Fruit fly (Drosophila melanogaster) whole organism, prepupa: ENCODE data around the gene Pex10.
A peak's percentile ranks its signal among the peaks of the same experiment; 100 is the strongest.

Experiments
- CG10631 ChIP-seq: fragments of 200-800 bp; sonication (Bioruptor generic); optimal IDR thresholded peaks from 2 replicates; lab custom pipeline; 2016; ENCODE audit warnings: missing biosample characterization, missing genetic modification characterization
- CG10669 ChIP-seq: fragments of 200-800 bp; sonication (Bioruptor generic); optimal IDR thresholded peaks from 3 replicates; lab custom pipeline; 2018; ENCODE audit warnings: missing biosample characterization, mild to moderate bottlenecking, missing genetic modification characterization, moderate library complexity
- CG11294 ChIP-seq: fragments of 200-800 bp; sonication (Bioruptor generic); IDR thresholded peaks from 2 replicates; pipeline ENCODE4 v1.3.6; 2022; ENCODE audit warnings: missing biosample characterization, missing genetic modification characterization
- CG11762 ChIP-seq: fragments of 200-800 bp; sonication (Bioruptor generic); optimal IDR thresholded peaks from 3 replicates; lab custom pipeline; 2016; ENCODE audit warnings: missing biosample characterization, missing genetic modification characterization; ENCODE audit not compliant: insufficient read depth
- CG15336 ChIP-seq: fragments of 200-800 bp; sonication (Bioruptor generic); IDR thresholded peaks from 2 replicates; pipeline ENCODE4 v1.3.6; 2022; ENCODE audit warnings: missing biosample characterization, missing genetic modification characterization
- CG16779 ChIP-seq: fragments of 200-800 bp; sonication (Bioruptor generic); optimal IDR thresholded peaks from 3 replicates; lab custom pipeline; 2017; ENCODE audit warnings: missing biosample characterization, mild to moderate bottlenecking, missing genetic modification characterization
- CG3032 ChIP-seq: fragments of 200-800 bp; optimal IDR thresholded peaks from 2 replicates; lab custom pipeline; 2019; ENCODE audit warnings: missing biosample characterization, mild to moderate bottlenecking, missing genetic modification characterization, moderate library complexity
- CG31627 ChIP-seq: fragments of 200-800 bp; sonication (Bioruptor generic); optimal IDR thresholded peaks from 3 replicates; lab custom pipeline; 2016; ENCODE audit warnings: missing biosample characterization, missing genetic modification characterization
- CG32006 ChIP-seq: fragments of 200-800 bp; sonication (Bioruptor generic); optimal IDR thresholded peaks from 3 replicates; lab custom pipeline; 2017; ENCODE audit warnings: missing biosample characterization, mild to moderate bottlenecking, missing genetic modification characterization
- CG34406 ChIP-seq: fragments of 200-800 bp; sonication (Bioruptor generic); optimal IDR thresholded peaks from 3 replicates; lab custom pipeline; 2016; ENCODE audit warnings: missing biosample characterization, missing genetic modification characterization
- CG3919 ChIP-seq: fragments of 200-800 bp; sonication (Bioruptor generic); optimal IDR thresholded peaks from 3 replicates; lab custom pipeline; 2016; ENCODE audit warnings: missing biosample characterization, missing genetic modification characterization
- CG6163 ChIP-seq: fragments of 200-800 bp; sonication (Bioruptor generic); IDR thresholded peaks from 3 replicates; pipeline ENCODE4 v1.3.6; 2022; ENCODE audit warnings: missing biosample characterization, missing genetic modification characterization
- CG6276 ChIP-seq: fragments of 200-800 bp; sonication (Bioruptor generic); optimal IDR thresholded peaks from 2 replicates; lab custom pipeline; 2017; ENCODE audit warnings: missing biosample characterization, mild to moderate bottlenecking, missing genetic modification characterization
- CG6808 ChIP-seq: fragments of 200-800 bp; sonication (Bioruptor generic); optimal IDR thresholded peaks from 3 replicates; lab custom pipeline; 2017; ENCODE audit warnings: missing biosample characterization, missing genetic modification characterization, mild to moderate bottlenecking, moderate library complexity, missing genetic modification reagents
- CG6854 ChIP-seq: fragments of 200-800 bp; sonication (Bioruptor generic); optimal IDR thresholded peaks from 2 replicates; lab custom pipeline; 2017; ENCODE audit warnings: missing biosample characterization, mild to moderate bottlenecking, missing genetic modification characterization
- CG7368 ChIP-seq: fragments of 200-800 bp; sonication (Bioruptor generic); optimal IDR thresholded peaks from 3 replicates; lab custom pipeline; 2016; ENCODE audit warnings: missing biosample characterization, missing genetic modification characterization
- CG8632 ChIP-seq: fragments of 200-800 bp; sonication (Bioruptor generic); optimal IDR thresholded peaks from 3 replicates; lab custom pipeline; 2016; ENCODE audit warnings: missing biosample characterization, missing genetic modification characterization
- CG9139 ChIP-seq: fragments of 200-800 bp; sonication (Bioruptor generic); optimal IDR thresholded peaks from 3 replicates; lab custom pipeline; 2017; ENCODE audit warnings: missing biosample characterization, mild to moderate bottlenecking, missing genetic modification characterization
- Eip75B ChIP-seq: fragments of 200-800 bp; sonication (Bioruptor generic); optimal IDR thresholded peaks from 3 replicates; lab custom pipeline; 2016; ENCODE audit warnings: missing biosample characterization, missing genetic modification characterization
- Eip78C ChIP-seq: fragments of 200-800 bp; sonication (Bioruptor generic); peaks from one replicate; lab custom pipeline; 2016; ENCODE audit warnings: missing biosample characterization, missing genetic modification characterization
- Eip93F ChIP-seq: fragments of 200-800 bp; sonication (Bioruptor generic); optimal IDR thresholded peaks from 2 replicates; lab custom pipeline; 2016; ENCODE audit warnings: missing biosample characterization, mild to moderate bottlenecking, missing genetic modification characterization
- Ets21C ChIP-seq: fragments of 200-800 bp; sonication (Bioruptor generic); optimal IDR thresholded peaks from 3 replicates; lab custom pipeline; 2016; ENCODE audit warnings: missing biosample characterization, missing genetic modification characterization
- Ets96B ChIP-seq: fragments of 200-800 bp; optimal IDR thresholded peaks from 2 replicates; lab custom pipeline; 2019; ENCODE audit warnings: missing biosample characterization, mild to moderate bottlenecking, missing genetic modification characterization, moderate library complexity
- Gug ChIP-seq: fragments of 200-800 bp; sonication (Bioruptor generic); IDR thresholded peaks from 2 replicates; pipeline ENCODE4 v1.3.6; 2022; ENCODE audit warnings: missing biosample characterization, missing genetic modification characterization
- Hr38 ChIP-seq: sonication (Bioruptor generic); optimal IDR thresholded peaks from 2 replicates; lab custom pipeline; 2016; ENCODE audit warnings: missing biosample characterization, missing genetic modification characterization
- Hr39 ChIP-seq: fragments of 200-800 bp; sonication (Bioruptor generic); optimal IDR thresholded peaks from 2 replicates; lab custom pipeline; 2016; ENCODE audit warnings: missing biosample characterization, missing genetic modification characterization
- Hr4 ChIP-seq: fragments of 200-800 bp; sonication (Bioruptor generic); optimal IDR thresholded peaks from 3 replicates; lab custom pipeline; 2016; ENCODE audit warnings: missing biosample characterization, missing genetic modification characterization
- Met ChIP-seq: fragments of 200-800 bp; sonication (Bioruptor generic); optimal IDR thresholded peaks from 3 replicates; lab custom pipeline; 2016; ENCODE audit warnings: missing biosample characterization, missing genetic modification characterization
- OdsH ChIP-seq: fragments of 200-800 bp; sonication (Bioruptor generic); optimal IDR thresholded peaks from 3 replicates; lab custom pipeline; 2016; ENCODE audit warnings: missing biosample characterization, missing genetic modification characterization
- Smox ChIP-seq: fragments of 200-800 bp; sonication (Bioruptor generic); optimal IDR thresholded peaks from 3 replicates; lab custom pipeline; 2016; ENCODE audit warnings: missing biosample characterization, missing genetic modification characterization
- Sox102F ChIP-seq: fragments of 200-800 bp; sonication (Bioruptor generic); optimal IDR thresholded peaks from 2 replicates; lab custom pipeline; 2016; ENCODE audit warnings: missing biosample characterization, mild to moderate bottlenecking, missing genetic modification characterization
- Sox14 ChIP-seq: fragments of 200-800 bp; sonication (Bioruptor generic); optimal IDR thresholded peaks from 3 replicates; lab custom pipeline; 2016; ENCODE audit warnings: missing biosample characterization, missing genetic modification characterization
- Sox15 ChIP-seq: fragments of 200-800 bp; sonication (Bioruptor generic); optimal IDR thresholded peaks from 3 replicates; lab custom pipeline; 2016; ENCODE audit warnings: missing biosample characterization, missing genetic modification characterization
- acj6 ChIP-seq: fragments of 200-800 bp; sonication (Bioruptor generic); optimal IDR thresholded peaks from 3 replicates; lab custom pipeline; 2016; ENCODE audit warnings: missing biosample characterization, missing genetic modification characterization
- cyc ChIP-seq: fragments of 200-800 bp; sonication (Bioruptor generic); optimal IDR thresholded peaks from 3 replicates; lab custom pipeline; 2016; ENCODE audit warnings: missing biosample characterization, missing genetic modification characterization
- dac ChIP-seq: fragments of 200-800 bp; sonication (Bioruptor generic); optimal IDR thresholded peaks from 2 replicates; lab custom pipeline; 2017; ENCODE audit warnings: missing biosample characterization, mild to moderate bottlenecking, missing genetic modification characterization
- eg ChIP-seq: fragments of 200-800 bp; sonication (Bioruptor generic); IDR thresholded peaks from 3 replicates; pipeline ENCODE4 v1.3.6; 2022; ENCODE audit warnings: missing biosample characterization, missing genetic modification characterization
- esn ChIP-seq: fragments of 200-800 bp; sonication (Bioruptor generic); optimal IDR thresholded peaks from 2 replicates; lab custom pipeline; 2016; ENCODE audit warnings: missing biosample characterization, mild to moderate bottlenecking, missing genetic modification characterization, moderate library complexity
- fd85E ChIP-seq: fragments of 200-800 bp; sonication (Bioruptor generic); optimal IDR thresholded peaks from 3 replicates; lab custom pipeline; 2016; ENCODE audit warnings: missing biosample characterization, missing genetic modification characterization
- lz ChIP-seq: fragments of 200-800 bp; sonication (Bioruptor generic); optimal IDR thresholded peaks from 3 replicates; lab custom pipeline; 2016; ENCODE audit warnings: missing biosample characterization, missing genetic modification characterization
- net ChIP-seq: fragments of 200-800 bp; sonication (Bioruptor generic); optimal IDR thresholded peaks from 3 replicates; lab custom pipeline; 2016; ENCODE audit warnings: missing biosample characterization, missing genetic modification characterization
- pdm3 ChIP-seq: fragments of 200-800 bp; sonication (Bioruptor generic); optimal IDR thresholded peaks from 3 replicates; lab custom pipeline; 2016; ENCODE audit warnings: missing biosample characterization, missing genetic modification characterization
- salr ChIP-seq, 2 experiments: fragments of 200-800 bp; sonication (Bioruptor generic); optimal IDR thresholded peaks; 3 replicates each; lab custom pipeline; 2016 to 2018; ENCODE audit warnings: missing biosample characterization in 2 of 2, missing genetic modification characterization in 2 of 2, mild to moderate bottlenecking in 1 of 2
- ss ChIP-seq, 2 experiments: fragments of 200-800 bp; sonication (Bioruptor generic); optimal IDR thresholded peaks; 2 replicates in 1 of 2; 3 replicates in 1 of 2; lab custom pipeline; 2017 to 2018; ENCODE audit warnings: mild to moderate bottlenecking in 2 of 2, missing biosample characterization in 2 of 2, missing genetic modification characterization in 2 of 2, moderate library complexity in 1 of 2
- svp ChIP-seq: fragments of 200-800 bp; sonication (Bioruptor generic); peaks from one replicate; lab custom pipeline; 2016; ENCODE audit warnings: missing biosample characterization, missing genetic modification characterization
- topi ChIP-seq: fragments of 200-800 bp; sonication (Bioruptor generic); optimal IDR thresholded peaks from 3 replicates; lab custom pipeline; 2016; ENCODE audit warnings: missing biosample characterization, missing genetic modification characterization

The Pex10 gene

dm6 chr3L:1558178-1558788, at the start of gene Pex10, which contains the start of gene CG12099 (continued):
- TF ChIP-seq Sox14 (GFP tag; lab: Kevin White, UChicago) (peak; percentile 80), CG15336 (peak; percentile 74), CG31627 (GFP tag; lab: Kevin White, UChicago) (peak; percentile 83), CG10631 (GFP tag; lab: Kevin White, UChicago) (peak; percentile 94), topi (peak; percentile 75), CG6854 (GFP tag; lab: Kevin White, UChicago) (peak; percentile 69), CG7368 (GFP tag; lab: Kevin White, UChicago) (peak; percentile 69), Eip78C (GFP tag; lab: Kevin White, UChicago) (peak; percentile 79), CG6163 (GFP tag; lab: Robert Waterston, UW) (peak; percentile 86)
- TF ChIP-seq, all 60 proteins: peak for 54

- TF ChIP-seq CG8632 (GFP tag; lab: Kevin White, UChicago) (peak; percentile 27), Ets21C (GFP tag; lab: Kevin White, UChicago) (peak; percentile 25), Eip78C (GFP tag; lab: Kevin White, UChicago) (peak; percentile 81), Smox (GFP tag; lab: Kevin White, UChicago) (peak; percentile 53), Ets96B (tag; lab: Kevin White, UChicago) (peak; percentile 35), CG31627 (GFP tag; lab: Kevin White, UChicago) (peak; percentile 63), CG6276 (peak; percentile 83), svp (peak; percentile 60), pdm3 (peak; percentile 69), acj6 (GFP tag; lab: Kevin White, UChicago) (peak; percentile 65), Hr39 (GFP tag; lab: Kevin White, UChicago) (peak; percentile 69), fd85E (GFP tag; lab: Kevin White, UChicago) (no peak), Sox15 (peak; percentile 20), CG9139 (GFP tag; lab: Kevin White, UChicago) (no peak), Hr38 (GFP tag; lab: Kevin White, UChicago) (peak; percentile 11), ss (GFP tag; optimal IDR thresholded peaks at IDR 0.05; lab: Kevin White, UChicago) (peak in 1 of 2 experiments; percentile 24), net (GFP tag; lab: Kevin White, UChicago) (peak; percentile 65), Eip93F (GFP tag; lab: Kevin White, UChicago) (no peak), CG6854 (GFP tag; lab: Kevin White, UChicago) (peak; percentile 0), CG6163 (GFP tag; lab: Robert Waterston, UW) (0 out of 3 replicates have a peak, but pooled peaks have one; percentile 26), CG10669 (GFP tag; lab: Kevin White, UChicago) (peak; percentile 51), CG3032 (peak; percentile 39), dac (GFP tag; lab: Kevin White, UChicago) (peak; percentile 65), Sox102F (peak; percentile 65), Gug (GFP tag; lab: Robert Waterston, UW) (peak; percentile 55), CG32006 (GFP tag; lab: Kevin White, UChicago) (peak; percentile 94), esn (GFP tag; lab: Kevin White, UChicago) (peak; percentile 67), CG10631 (GFP tag; lab: Kevin White, UChicago) (peak; percentile 52), CG11294 (GFP tag; lab: Robert Waterston, UW) (peak; percentile 46; the same call in 1 of the 2 replicates), Hr4 (GFP tag; lab: Kevin White, UChicago) (peak; percentile 92), CG6808 (GFP tag; lab: Kevin White, UChicago) (peak; percentile 63), cyc (GFP tag; lab: Kevin White, UChicago) (peak; percentile 62), eg (peak; percentile 82), CG15336 (peak; percentile 81), CG34406 (GFP tag; lab: Kevin White, UChicago) (peak; percentile 33), CG16779 (tag; lab: Kevin White, UChicago) (no peak), salr (GFP tag; optimal IDR thresholded peaks at IDR 0.05; lab: Kevin White, UChicago) (peak in 1 of 2 experiments; percentile 75), CG11762 (GFP tag; lab: Kevin White, UChicago) (peak; percentile 48), CG7368 (GFP tag; lab: Kevin White, UChicago) (peak; percentile 48), OdsH (GFP tag; lab: Kevin White, UChicago) (peak; percentile 69), Met (GFP tag; lab: Kevin White, UChicago) (peak; percentile 64), CG3919 (GFP tag; lab: Kevin White, UChicago) (peak; percentile 72), lz (GFP tag; lab: Kevin White, UChicago) (peak; percentile 47), topi (peak; percentile 49), Eip75B (peak; percentile 50)
Measured at dm6 chr3L:1515820-1516540, 42.0 kb upstream of the Pex10 start.
